Fruit fly (Drosophila melanogaster) whole organism, embryonic: Measurements from ENCODE around the gene dtn.

Source experiments
- Atf3 ChIP-seq: fragments of 200-800 bp; sonication (Bioruptor generic); optimal IDR thresholded peaks from 3 replicates; lab custom pipeline; 2016; ENCODE audit warnings: missing biosample characterization, missing genetic modification characterization
- B-H2 ChIP-seq: fragments of 200-800 bp; sonication (Bioruptor generic); optimal IDR thresholded peaks from 2 replicates; lab custom pipeline; 2018; ENCODE audit warnings: missing biosample characterization, mild to moderate bottlenecking, missing genetic modification characterization
- BEAF-32 ChIP-seq: fragments of 200-800 bp; sonication (Bioruptor generic); optimal IDR thresholded peaks from 3 replicates; lab custom pipeline; 2017; ENCODE audit warnings: missing biosample characterization, missing genetic modification characterization, mild to moderate bottlenecking, moderate library complexity, missing genetic modification reagents
- Bgb ChIP-seq: fragments of 200-800 bp; sonication (Bioruptor generic); IDR thresholded peaks from 2 replicates; pipeline ENCODE4 v1.3.6; 2022; ENCODE audit warnings: missing biosample characterization, missing genetic modification characterization; ENCODE audit not compliant: partially characterized antibody
- Bteb2 ChIP-seq: fragments of 200-800 bp; sonication (Bioruptor generic); optimal IDR thresholded peaks from 2 replicates; lab custom pipeline; 2016; ENCODE audit warnings: missing biosample characterization, missing genetic modification characterization
- CG1024 ChIP-seq: fragments of 200-800 bp; sonication (Bioruptor generic); IDR thresholded peaks from 2 replicates; pipeline ENCODE4 v1.3.6; 2022; ENCODE audit warnings: missing biosample characterization, missing genetic modification characterization
- CG10267 ChIP-seq: fragments of 200-800 bp; sonication (Bioruptor generic); optimal IDR thresholded peaks from 2 replicates; lab custom pipeline; 2018; ENCODE audit warnings: missing biosample characterization, mild to moderate bottlenecking, missing genetic modification characterization, moderate library complexity
- CG11093 ChIP-seq: fragments of 200-800 bp; sonication (Bioruptor generic); IDR thresholded peaks from 3 replicates; pipeline ENCODE4 v1.3.6; 2022; ENCODE audit warnings: missing biosample characterization, missing genetic modification characterization
- CG12299 ChIP-seq: fragments of 200-800 bp; sonication (Bioruptor generic); optimal IDR thresholded peaks from 2 replicates; lab custom pipeline; 2018; ENCODE audit warnings: missing biosample characterization, mild to moderate bottlenecking, missing genetic modification characterization
- CG1233 ChIP-seq: fragments of 200-800 bp; sonication (Bioruptor generic); optimal IDR thresholded peaks from 4 replicates; lab custom pipeline; 2018; ENCODE audit warnings: missing biosample characterization, mild to moderate bottlenecking, missing genetic modification characterization
- CG13894 ChIP-seq: fragments of 200-800 bp; sonication (Bioruptor generic); optimal IDR thresholded peaks from 3 replicates; lab custom pipeline; 2018; ENCODE audit warnings: missing biosample characterization, mild to moderate bottlenecking, missing genetic modification characterization, moderate library complexity
- CG16813 ChIP-seq: fragments of 200-800 bp; sonication (Bioruptor generic); IDR thresholded peaks from 3 replicates; pipeline ENCODE4 v1.3.6; 2022; ENCODE audit warnings: missing biosample characterization, missing genetic modification characterization; ENCODE audit not compliant: partially characterized antibody
- CG17186 ChIP-seq: fragments of 200-800 bp; sonication (Bioruptor generic); optimal IDR thresholded peaks from 3 replicates; lab custom pipeline; 2017; ENCODE audit warnings: missing biosample characterization, missing genetic modification reagents, missing genetic modification characterization
- CG17612 ChIP-seq: fragments of 200-800 bp; sonication (Bioruptor generic); IDR thresholded peaks from 2 replicates; pipeline ENCODE4 v1.3.6; 2022; ENCODE audit warnings: missing biosample characterization, missing genetic modification characterization
- CG18011 ChIP-seq: fragments of 200-800 bp; sonication (Bioruptor generic); optimal IDR thresholded peaks from 2 replicates; lab custom pipeline; 2017; ENCODE audit warnings: missing biosample characterization, missing genetic modification characterization, mild to moderate bottlenecking, moderate library complexity, missing genotype
- CG31365 ChIP-seq: fragments of 200-800 bp; sonication (Bioruptor generic); optimal IDR thresholded peaks from 2 replicates; lab custom pipeline; 2018; ENCODE audit warnings: missing biosample characterization, mild to moderate bottlenecking, missing genetic modification characterization
- CG32767 ChIP-seq: fragments of 200-800 bp; sonication (Bioruptor generic); IDR thresholded peaks from 2 replicates; pipeline ENCODE4 v1.3.6; 2022; ENCODE audit warnings: missing biosample characterization, missing genetic modification characterization
- CG3838 ChIP-seq: fragments of 200-800 bp; sonication (Bioruptor generic); optimal IDR thresholded peaks from 3 replicates; lab custom pipeline; 2016; ENCODE audit warnings: missing biosample characterization, missing genetic modification characterization
- CG4730 ChIP-seq: fragments of 200-800 bp; sonication (Bioruptor generic); IDR thresholded peaks from 2 replicates; pipeline ENCODE4 v1.3.6; 2022; ENCODE audit warnings: missing biosample characterization, missing genetic modification characterization
- CG8089 ChIP-seq: fragments of 200-800 bp; sonication (Bioruptor generic); optimal IDR thresholded peaks from 3 replicates; lab custom pipeline; 2016; ENCODE audit warnings: missing biosample characterization, missing genetic modification characterization
- CHES-1-like ChIP-seq: fragments of 200-800 bp; sonication (Bioruptor generic); optimal IDR thresholded peaks from 2 replicates; lab custom pipeline; 2016; ENCODE audit warnings: missing biosample characterization, missing genetic modification characterization
- Dbx ChIP-seq: fragments of 200-800 bp; sonication (Bioruptor generic); IDR thresholded peaks from 3 replicates; pipeline ENCODE4 v1.3.6; 2022; ENCODE audit warnings: missing biosample characterization, missing genetic modification characterization
- Dll ChIP-seq: fragments of 200-800 bp; sonication (Bioruptor generic); IDR thresholded peaks from 4 replicates; pipeline ENCODE4 v1.3.6; 2022; ENCODE audit warnings: missing biosample characterization, missing genetic modification characterization; ENCODE audit not compliant: partially characterized antibody
- Gsc ChIP-seq: fragments of 200-800 bp; sonication (Bioruptor generic); IDR thresholded peaks from 2 replicates; pipeline ENCODE4 v1.3.6; 2022; ENCODE audit warnings: missing biosample characterization, missing genetic modification characterization
- H15 ChIP-seq: fragments of 200-800 bp; sonication (Bioruptor generic); IDR thresholded peaks from 3 replicates; pipeline ENCODE4 v1.3.6; 2022; ENCODE audit warnings: missing biosample characterization, missing genetic modification characterization
- HmgZ ChIP-seq: fragments of 200-800 bp; sonication (Bioruptor generic); optimal IDR thresholded peaks from 2 replicates; lab custom pipeline; 2018; ENCODE audit warnings: missing biosample characterization, mild to moderate bottlenecking, missing genetic modification characterization
- NC2β ChIP-seq: fragments of 200-800 bp; sonication (Bioruptor generic); optimal IDR thresholded peaks from 2 replicates; lab custom pipeline; 2016; ENCODE audit warnings: missing biosample characterization, missing genetic modification characterization
- NK7.1 ChIP-seq: fragments of 200-800 bp; sonication (Bioruptor generic); optimal IDR thresholded peaks from 3 replicates; lab custom pipeline; 2016; ENCODE audit warnings: missing biosample characterization, missing genetic modification characterization
- Nf-YA ChIP-seq: fragments of 200-800 bp; sonication (Bioruptor generic); IDR thresholded peaks from 2 replicates; pipeline ENCODE4 v1.3.6; 2022; ENCODE audit warnings: missing biosample characterization, missing genetic modification characterization
- Nf-YC ChIP-seq: fragments of 200-800 bp; optimal IDR thresholded peaks from 3 replicates; lab custom pipeline; 2019; ENCODE audit warnings: missing biosample characterization, mild to moderate bottlenecking, missing genetic modification characterization, moderate library complexity
- Optix ChIP-seq: fragments of 200-800 bp; sonication (Bioruptor generic); IDR thresholded peaks from 3 replicates; pipeline ENCODE4 v1.3.6; 2022; ENCODE audit warnings: missing biosample characterization, missing genetic modification characterization
- Xrp1 ChIP-seq: fragments of 200-800 bp; sonication (Bioruptor generic); IDR thresholded peaks from 2 replicates; pipeline ENCODE4 v1.3.6; 2022; ENCODE audit warnings: missing biosample characterization, missing genetic modification characterization
- ash1 ChIP-seq: fragments of 200-800 bp; sonication (Bioruptor generic); optimal IDR thresholded peaks from 2 replicates; lab custom pipeline; 2018; ENCODE audit warnings: missing biosample characterization, mild to moderate bottlenecking, missing genetic modification characterization
- chif ChIP-seq, 2 experiments: fragments of 200-800 bp; sonication (Bioruptor generic); optimal IDR thresholded peaks; 3 replicates each; lab custom pipeline; 2016; ENCODE audit warnings: missing biosample characterization in 2 of 2, missing genetic modification characterization in 2 of 2
- ci ChIP-seq: fragments of 200-800 bp; sonication (Bioruptor generic); IDR thresholded peaks from 3 replicates; pipeline ENCODE4 v1.3.6; 2022; ENCODE audit warnings: missing biosample characterization, missing genetic modification characterization
- croc ChIP-seq: fragments of 200-800 bp; sonication (Bioruptor generic); conservative IDR thresholded peaks from 3 replicates; pipeline ENCODE4 v1.3.6; 2022; ENCODE audit warnings: missing biosample characterization, missing genetic modification characterization
- dimm ChIP-seq: fragments of 200-800 bp; sonication (Bioruptor generic); IDR thresholded peaks from 2 replicates; pipeline ENCODE4 v1.3.6; 2022; ENCODE audit warnings: missing biosample characterization, missing genetic modification characterization
- fd96Cb ChIP-seq: fragments of 200-800 bp; sonication (Bioruptor generic); optimal IDR thresholded peaks from 2 replicates; lab custom pipeline; 2018; ENCODE audit warnings: missing biosample characterization, mild to moderate bottlenecking, missing genetic modification characterization, moderate library complexity
- her ChIP-seq: fragments of 200-800 bp; sonication (Bioruptor generic); optimal IDR thresholded peaks from 2 replicates; lab custom pipeline; 2016; ENCODE audit warnings: missing biosample characterization, missing genetic modification characterization
- kah ChIP-seq: fragments of 200-800 bp; sonication (Bioruptor generic); optimal IDR thresholded peaks from 2 replicates; lab custom pipeline; 2018; ENCODE audit warnings: missing biosample characterization, mild to moderate bottlenecking, missing genetic modification characterization
- lab ChIP-seq: fragments of 200-800 bp; sonication (Bioruptor generic); optimal IDR thresholded peaks from 3 replicates; lab custom pipeline; 2017; ENCODE audit warnings: missing biosample characterization, missing genetic modification characterization, mild to moderate bottlenecking, moderate library complexity, missing genetic modification reagents
- mam ChIP-seq: fragments of 200-800 bp; sonication (Bioruptor generic); optimal IDR thresholded peaks from 3 replicates; lab custom pipeline; 2016; ENCODE audit warnings: missing biosample characterization, missing genetic modification characterization
- mld ChIP-seq: fragments of 200-800 bp; sonication (Bioruptor generic); IDR thresholded peaks from 3 replicates; pipeline ENCODE4 v1.3.6; 2022; ENCODE audit warnings: missing biosample characterization, missing genetic modification characterization; ENCODE audit not compliant: partially characterized antibody
- nau ChIP-seq: fragments of 200-800 bp; sonication (Bioruptor generic); optimal IDR thresholded peaks from 3 replicates; lab custom pipeline; 2017; ENCODE audit warnings: missing biosample characterization, mild to moderate bottlenecking, missing genetic modification characterization, missing genetic modification reagents
- nom ChIP-seq: fragments of 200-800 bp; sonication (Bioruptor generic); optimal IDR thresholded peaks from 2 replicates; lab custom pipeline; 2017; ENCODE audit warnings: missing biosample characterization, missing genetic modification characterization, mild to moderate bottlenecking, moderate library complexity, missing genetic modification reagents
- pnt ChIP-seq: fragments of 200-800 bp; sonication (Bioruptor generic); optimal IDR thresholded peaks from 3 replicates; lab custom pipeline; 2016; ENCODE audit warnings: missing biosample characterization, missing genetic modification characterization
- scrt ChIP-seq: fragments of 200-800 bp; sonication (Bioruptor generic); optimal IDR thresholded peaks from 2 replicates; lab custom pipeline; 2018; ENCODE audit warnings: missing biosample characterization, mild to moderate bottlenecking, missing genetic modification characterization, moderate library complexity
- stwl ChIP-seq: fragments of 200-800 bp; sonication (Bioruptor generic); optimal IDR thresholded peaks from 3 replicates; lab custom pipeline; 2018; ENCODE audit warnings: missing biosample characterization, mild to moderate bottlenecking, missing genetic modification characterization, moderate library complexity
- unc-4 ChIP-seq: fragments of 200-800 bp; sonication (Bioruptor generic); IDR thresholded peaks from 2 replicates; pipeline ENCODE4 v1.3.6; 2022; ENCODE audit warnings: missing biosample characterization, missing genetic modification characterization; ENCODE audit not compliant: partially characterized antibody
- zen2 ChIP-seq: fragments of 200-800 bp; sonication (Bioruptor generic); IDR thresholded peaks from 3 replicates; pipeline ENCODE4 v1.3.6; 2022; ENCODE audit warnings: missing biosample characterization, missing genetic modification characterization; ENCODE audit not compliant: partially characterized antibody
- zfh2 ChIP-seq: fragments of 200-800 bp; sonication (Bioruptor generic); optimal IDR thresholded peaks from 2 replicates; lab custom pipeline; 2016; ENCODE audit warnings: missing biosample characterization, missing genetic modification characterization

dtn gene

dm6 chrX:6260900-6261299 lies 35.5 kb downstream of the dtn start, which contains the start of gene Josd (continued):
- TF ChIP-seq stwl (tag; lab: Kevin White, UChicago) (peak; percentile 48), Gsc (GFP tag; lab: Robert Waterston, UW) (no peak), CG10267 (peak; percentile 6), croc (GFP tag; lab: Robert Waterston, UW) (no peak), HmgZ (tag; lab: Kevin White, UChicago) (no peak), H15 (no peak), Dbx (no peak), ash1 (GFP tag; lab: Kevin White, UChicago) (no peak), CG18011 (GFP tag; lab: Kevin White, UChicago) (no peak), BEAF-32 (GFP tag; lab: Kevin White, UChicago) (peak; percentile 85), NK7.1 (no peak), CHES-1-like (GFP tag; lab: Kevin White, UChicago) (no peak), Optix (no peak), CG8089 (no peak), ci (GFP tag; lab: Robert Waterston, UW) (no peak), CG11093 (GFP tag; lab: Robert Waterston, UW) (no peak), nau (GFP tag; lab: Kevin White, UChicago) (no peak), CG32767 (GFP tag; lab: Robert Waterston, UW) (no peak), fd96Cb (tag; lab: Kevin White, UChicago) (no peak), pnt (GFP tag; lab: Kevin White, UChicago) (no peak), CG13894 (no peak), chif (GFP tag; optimal IDR thresholded peaks at IDR 0.05; lab: Kevin White, UChicago) (no peak), lab (GFP tag; lab: Kevin White, UChicago) (peak; percentile 1), mld (GFP tag; lab: Robert Waterston, UW) (peak; percentile 67; the same call in 1 of the 3 replicates), CG3838 (GFP tag; lab: Kevin White, UChicago) (no peak), Atf3 (no peak), Bgb (peak; percentile 86), mam (GFP tag; lab: Kevin White, UChicago) (peak; percentile 23), Nf-YC (tag; lab: Kevin White, UChicago) (peak; percentile 8), CG12299 (no peak), Xrp1 (GFP tag; lab: Robert Waterston, UW) (no peak), B-H2 (GFP tag; lab: Kevin White, UChicago) (peak; percentile 17), CG16813 (GFP tag; lab: Robert Waterston, UW) (peak; percentile 85), CG31365 (no peak), Dll (peak; percentile 87), nom (no peak), CG1233 (GFP tag; lab: Kevin White, UChicago) (no peak), zen2 (peak; percentile 72), zfh2 (GFP tag; lab: Kevin White, UChicago) (no peak), CG4730 (GFP tag; lab: Robert Waterston, UW) (no peak), CG1024 (GFP tag; lab: Robert Waterston, UW) (no peak), scrt (GFP tag; lab: Kevin White, UChicago) (no peak), Nf-YA (GFP tag; lab: Robert Waterston, UW) (no peak), unc-4 (peak; percentile 84), NC2β (no peak), Bteb2 (GFP tag; lab: Kevin White, UChicago) (no peak), her (GFP tag; lab: Kevin White, UChicago) (no peak), kah (GFP tag; lab: Kevin White, UChicago) (no peak), CG17612 (GFP tag; lab: Robert Waterston, UW) (no peak), dimm (GFP tag; lab: Robert Waterston, UW) (no peak), CG17186 (GFP tag; lab: Kevin White, UChicago) (no peak)
